Worm (Caenorhabditis elegans) whole organism, L2 larva: ENCODE data around the gene srh-19.

Experiments used
- fos-1 ChIP-seq: fragments of 150-350 bp; optimal IDR thresholded peaks from 2 replicates; lab custom pipeline; 2014; ENCODE audit warnings: missing biosample characterization, missing genetic modification characterization
- mdl-1 ChIP-seq, 2 experiments: fragments of 150-350 bp in 1 of 2; sonication (generic microtip) in 1 of 2; optimal IDR thresholded peaks; 2 replicates each; lab custom pipeline; 2017; ENCODE audit warnings: missing biosample characterization in 2 of 2, missing genetic modification characterization in 2 of 2
- nhr-11 ChIP-seq: fragments of 150-350 bp; optimal IDR thresholded peaks from 2 replicates; lab custom pipeline; 2014; ENCODE audit warnings: missing biosample characterization, missing genetic modification characterization
- nhr-25 ChIP-seq: fragments of 150-350 bp; sonication (generic microtip); optimal IDR thresholded peaks from 3 replicates; lab custom pipeline; 2014; ENCODE audit warnings: missing biosample characterization, missing genetic modification characterization
- nhr-77 ChIP-seq: fragments of 150-350 bp; optimal IDR thresholded peaks from 2 replicates; lab custom pipeline; 2014; ENCODE audit warnings: missing biosample characterization, missing genetic modification characterization
- skn-1 ChIP-seq: sonication (generic microtip); optimal IDR thresholded peaks from 2 replicates; lab custom pipeline; 2017; ENCODE audit warnings: missing biosample characterization, missing genetic modification characterization
- unc-39 ChIP-seq: fragments of 150-350 bp; optimal IDR thresholded peaks from 2 replicates; lab custom pipeline; 2014; ENCODE audit warnings: missing biosample characterization, missing genetic modification characterization
- ztf-11 ChIP-seq: sonication (generic microtip); optimal IDR thresholded peaks from 2 replicates; lab custom pipeline; 2017; ENCODE audit warnings: missing biosample characterization, missing genetic modification characterization

DNA sequence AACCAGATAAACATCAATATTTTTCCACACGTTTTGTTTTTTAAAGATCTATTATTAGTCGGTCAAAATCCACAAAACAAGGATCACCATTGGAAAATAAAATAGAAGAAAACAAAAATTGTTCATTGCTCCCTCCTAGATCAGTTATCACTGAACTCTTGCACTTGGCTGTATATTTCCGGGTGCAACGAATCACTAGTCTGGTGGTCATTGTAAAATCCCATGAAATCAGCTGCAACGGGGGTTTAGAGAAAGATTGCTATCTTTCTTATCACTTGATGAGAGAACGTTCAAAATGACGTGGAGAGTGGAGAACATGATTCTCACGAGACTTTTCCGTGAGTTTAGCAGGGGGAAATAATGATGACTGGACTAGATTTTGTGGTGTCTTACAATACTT, 17.2 kb upstream of the srh-19 start:
- no peak for TF ChIP-seq unc-39
- no peak for TF ChIP-seq mdl-1 (tag; optimal IDR thresholded peaks at IDR 0.05; lab: Kevin White, UChicago)
- no peak for TF ChIP-seq nhr-77 (tag; lab: Kevin White, UChicago)
- TF ChIP-seq nhr-25 (tag; lab: Kevin White, UChicago) = no peak
- no peak for TF ChIP-seq nhr-11 (tag; lab: Kevin White, UChicago)
- peak; percentile 12 for TF ChIP-seq fos-1
- TF ChIP-seq skn-1 (tag; lab: Kevin White, UChicago) = no peak
- no peak for TF ChIP-seq ztf-11
